Worm (Caenorhabditis elegans): Measurements from ENCODE around the gene C46C2.3.
"Not testable (repeated sequence)": the region's sequence is repeated elsewhere in the genome, so short reads cannot be mapped to it uniquely, and the experiment has no call there.

C46C2.3 gene

DNA sequence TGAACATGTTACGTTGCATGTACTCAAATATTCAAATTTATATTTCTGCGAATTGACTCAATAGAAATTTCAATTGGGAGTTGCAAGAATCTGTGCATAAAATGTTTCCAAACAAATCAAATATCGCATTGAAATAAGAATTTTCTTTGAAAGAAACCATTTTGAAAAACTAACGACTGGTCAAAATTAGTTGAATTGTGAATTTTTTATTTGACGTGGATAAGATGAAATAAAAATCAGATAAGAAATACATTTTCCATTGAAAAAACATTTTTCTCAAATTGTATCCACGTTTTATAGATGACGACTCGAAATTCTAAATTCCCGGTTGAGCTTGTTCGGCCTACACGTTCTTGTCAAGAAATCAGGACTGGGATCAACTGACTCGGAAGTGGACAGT lies at the start of gene C46C2.3:
TSS of gene C46C2.3 (plus strand) at position 301 of the 400 bp plus-strand sequence.
- no peak for TF ChIP-seq unc-62 (GFP tag; optimal IDR thresholded peaks at IDR 0.05)

DNA sequence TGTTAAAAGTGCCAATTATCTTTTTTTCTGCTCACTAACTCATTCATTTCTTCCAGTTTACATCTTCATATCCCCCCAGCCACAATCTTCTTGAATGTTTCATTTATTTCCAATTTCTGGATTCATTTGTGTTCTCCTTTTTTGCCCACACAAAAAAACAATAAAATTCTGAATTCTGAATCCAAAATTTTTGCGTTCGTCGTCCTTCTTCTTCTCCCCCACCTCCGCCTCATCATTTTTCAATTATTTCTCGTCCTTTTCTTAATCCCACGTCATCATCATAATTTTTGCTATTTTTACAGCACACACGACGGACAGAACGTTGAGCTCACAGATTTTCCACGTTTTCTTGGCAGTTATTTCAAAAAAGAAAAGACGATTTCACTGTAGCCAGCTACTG lies 40.4 kb upstream of the C46C2.3 start, which contains the start of gene C07C7.1:
TSS of gene C07C7.1 (plus strand) at position 301 of the 400 bp plus-strand sequence.
- TF ChIP-seq unc-62 (GFP tag; optimal IDR thresholded peaks at IDR 0.05) = no peak

DNA sequence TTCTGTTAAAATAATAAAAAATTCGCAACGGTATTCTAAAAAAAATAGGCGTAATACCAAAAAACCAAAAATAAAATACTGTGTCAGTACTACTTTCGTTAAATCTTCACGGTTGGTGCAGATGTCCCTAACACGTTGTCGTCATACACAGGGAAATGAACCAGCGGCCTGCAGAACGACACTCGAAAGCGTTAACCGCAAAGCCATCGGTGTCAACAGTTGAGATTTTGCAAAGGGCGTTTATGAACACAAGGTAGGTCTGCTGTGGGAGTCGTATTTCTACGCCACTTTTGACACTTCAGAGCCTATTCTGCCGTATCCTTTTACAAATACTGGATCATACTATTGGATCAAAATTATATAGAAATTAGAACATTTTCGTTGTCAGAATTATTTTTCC lies 33.7 kb upstream of the C46C2.3 start:
- no peak for TF ChIP-seq unc-62 (GFP tag; optimal IDR thresholded peaks at IDR 0.05)

DNA sequence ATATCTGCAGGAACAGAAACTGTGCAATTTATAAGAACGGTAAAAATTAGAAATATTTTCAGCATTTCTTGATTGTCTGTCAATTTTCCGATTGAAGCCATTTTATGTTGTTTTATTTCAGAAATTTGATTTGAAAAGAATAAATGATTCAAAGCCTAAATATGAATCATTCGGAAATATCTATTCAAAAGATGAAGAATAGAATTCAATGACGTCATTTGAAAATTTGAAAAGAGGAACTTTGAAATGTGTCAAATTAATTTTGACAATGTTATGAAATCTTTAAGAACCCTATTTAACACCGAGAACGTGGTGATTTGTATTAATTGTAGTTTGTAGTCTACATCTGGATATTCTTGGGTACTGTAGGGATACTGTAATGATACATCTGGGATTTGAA lies 32.4 kb upstream of the C46C2.3 start, which contains the start of gene C46C2.5:
TSS of gene C46C2.5 (minus strand) at position 101 of the 400 bp plus-strand sequence.
- TF ChIP-seq unc-62 (GFP tag; optimal IDR thresholded peaks at IDR 0.05) = no peak

DNA sequence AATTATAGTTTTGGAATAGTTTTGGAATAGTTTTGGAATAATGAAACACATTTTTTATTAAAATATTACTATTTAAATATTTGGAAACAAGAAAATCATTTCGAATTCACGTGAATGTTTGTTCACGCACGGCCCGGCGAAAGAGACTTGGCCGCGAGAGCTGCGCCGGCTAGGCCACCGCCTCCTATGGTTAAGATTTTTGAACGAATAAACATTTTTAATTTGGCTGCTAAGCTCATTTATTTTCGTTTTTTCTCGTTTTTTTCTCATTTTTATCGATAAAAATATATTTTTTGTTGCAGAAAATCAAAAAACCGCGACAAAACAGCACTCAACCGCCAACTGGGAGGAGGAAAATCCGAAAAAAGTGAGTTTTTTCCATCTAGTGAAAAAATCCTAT lies 30.4 kb upstream of the C46C2.3 start, which contains the start of gene C46C2.7:
TSS of gene C46C2.7 (plus strand) at position 301 of the 400 bp plus-strand sequence.
- not testable (repeated sequence) for TF ChIP-seq unc-62 (GFP tag; optimal IDR thresholded peaks at IDR 0.05)

DNA sequence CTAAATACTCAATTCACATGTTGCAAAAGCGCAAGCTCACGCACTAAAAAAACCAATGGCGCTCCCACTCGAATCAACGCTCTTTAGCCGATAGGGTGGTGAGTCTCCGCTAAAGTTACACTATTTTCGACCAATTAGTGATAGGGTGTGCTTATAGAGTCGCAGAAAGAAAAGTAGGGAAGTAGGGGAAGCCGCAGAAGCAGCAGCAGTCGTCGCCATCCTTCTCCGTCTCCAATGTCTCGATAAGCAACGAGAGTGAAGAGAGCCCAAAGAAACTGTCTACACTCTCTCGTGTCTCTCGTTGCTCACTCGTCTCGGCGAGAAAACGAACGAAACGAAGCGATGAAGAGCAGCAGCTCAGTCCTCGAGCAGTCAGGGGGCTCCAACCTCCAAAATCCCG lies 28.2 kb upstream of the C46C2.3 start:
- TF ChIP-seq unc-62 (GFP tag; optimal IDR thresholded peaks at IDR 0.05) = no peak

DNA sequence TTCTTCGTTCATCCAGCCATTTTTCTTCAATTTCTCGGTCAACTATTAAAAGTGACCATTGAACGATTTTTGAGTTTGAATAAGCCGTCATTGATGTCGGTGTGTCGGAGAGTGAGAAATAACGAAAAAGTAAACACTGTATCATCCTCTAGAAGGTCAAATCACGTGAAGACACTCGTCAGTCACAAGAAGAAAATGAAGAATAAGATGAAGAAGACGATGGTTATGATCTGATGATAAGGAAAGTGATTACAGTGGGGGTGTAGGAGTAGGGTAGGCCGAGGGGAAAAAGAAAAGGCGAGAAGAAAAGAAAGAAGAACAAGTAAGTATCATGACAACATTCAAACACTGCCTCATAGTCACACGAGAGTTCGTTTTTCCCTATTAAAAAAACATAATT lies 26.8 kb upstream of the C46C2.3 start:
- TF ChIP-seq unc-62 (GFP tag; optimal IDR thresholded peaks at IDR 0.05) = no peak

DNA sequence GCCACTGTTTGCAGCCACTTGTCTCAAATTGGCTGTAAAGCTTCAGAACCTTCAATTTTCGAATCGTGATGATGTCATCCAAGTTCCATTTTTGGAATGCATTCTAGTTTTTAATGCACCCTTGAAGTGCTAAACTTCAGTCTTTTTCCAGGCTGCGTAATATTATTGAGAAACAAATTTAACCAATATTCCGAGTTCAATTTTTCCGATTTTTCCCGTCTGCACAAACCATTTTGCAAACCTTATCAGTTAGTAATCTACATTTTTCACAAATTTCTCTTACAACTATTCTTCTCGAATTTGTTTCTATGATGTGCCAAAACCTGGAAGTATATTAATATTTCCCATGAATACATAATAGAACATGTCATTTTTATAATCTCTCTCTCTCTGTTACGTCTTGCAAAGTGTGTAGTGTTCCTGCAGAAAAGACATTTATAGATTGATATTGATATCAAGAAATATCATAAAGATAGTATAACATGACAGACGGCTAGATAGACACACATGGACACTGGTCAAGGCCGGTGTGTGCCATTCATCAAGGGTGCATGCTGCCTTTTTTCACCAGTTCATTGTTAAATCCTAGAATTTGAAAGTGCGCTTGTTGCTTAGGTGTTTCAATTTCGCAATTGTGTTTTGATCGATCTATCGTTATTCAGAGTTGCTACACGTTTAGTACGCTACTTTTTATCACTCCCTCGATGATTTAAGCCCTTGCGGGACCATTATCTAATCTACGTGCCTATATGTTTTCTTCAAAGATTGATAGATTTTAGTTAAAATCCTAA lies 25.6 kb upstream of the C46C2.3 start:
- no peak for TF ChIP-seq unc-62 (GFP tag; optimal IDR thresholded peaks at IDR 0.05)

DNA sequence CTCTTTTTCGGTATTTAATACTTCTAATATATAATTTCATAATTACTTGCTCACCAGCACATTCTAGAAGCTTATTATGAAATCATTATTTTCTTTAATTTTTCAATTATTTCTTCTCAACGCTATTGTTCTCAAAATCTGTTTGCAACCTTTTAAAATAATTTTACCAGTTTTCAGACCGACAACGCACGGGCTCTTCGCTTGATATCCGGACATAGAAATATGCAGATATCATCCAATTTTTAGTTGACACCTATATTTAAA lies 25.1 kb upstream of the C46C2.3 start, which contains the start of gene wnk-1:
TSS of gene wnk-1 (plus strand) at position 165 of the 264 bp plus-strand sequence.
- no peak for TF ChIP-seq unc-62 (GFP tag; optimal IDR thresholded peaks at IDR 0.05)

DNA sequence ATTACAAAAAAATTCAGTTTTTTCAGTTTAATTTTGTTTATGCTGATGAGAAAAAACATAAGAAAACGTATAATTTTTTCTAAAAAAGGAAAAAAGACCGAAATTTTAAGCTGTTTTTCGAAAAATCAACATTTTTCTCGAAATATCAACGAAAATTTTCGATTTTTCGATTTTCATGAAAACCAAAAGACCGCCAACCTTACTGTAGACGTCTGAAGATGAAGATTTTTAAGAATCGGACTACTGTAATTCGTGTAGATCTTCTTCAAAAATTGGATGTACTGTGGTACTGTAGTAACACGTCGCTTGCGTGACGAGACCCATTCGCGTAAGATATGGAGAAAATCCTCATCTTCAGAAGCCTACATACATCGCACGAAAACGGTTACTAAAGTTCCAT lies 14.1 kb upstream of the C46C2.3 start:
- TF ChIP-seq unc-62 (GFP tag; optimal IDR thresholded peaks at IDR 0.05) = no peak

DNA sequence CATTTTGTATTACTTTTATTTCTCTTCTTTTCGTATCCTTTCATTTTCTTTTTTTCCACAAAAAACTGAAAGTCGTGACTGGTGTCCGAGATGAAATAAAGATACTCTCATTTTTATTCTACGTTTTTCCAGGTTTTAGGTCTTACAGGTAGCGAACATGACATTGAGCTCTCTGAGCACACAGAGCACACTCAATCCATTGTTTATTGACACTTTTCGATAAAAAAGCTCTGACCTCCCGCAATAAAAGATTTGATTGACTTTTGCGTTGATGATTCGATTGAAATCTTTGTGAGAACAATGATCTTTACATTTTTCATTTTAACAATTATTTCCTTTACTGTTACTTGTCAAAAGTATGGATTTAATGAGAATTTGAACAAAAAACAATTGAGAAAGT lies 12.8 kb upstream of the C46C2.3 start, which contains the start of gene C46C2.6:
TSS of gene C46C2.6 (plus strand) at position 301 of the 400 bp plus-strand sequence.
- no peak for TF ChIP-seq unc-62 (GFP tag; optimal IDR thresholded peaks at IDR 0.05)

DNA sequence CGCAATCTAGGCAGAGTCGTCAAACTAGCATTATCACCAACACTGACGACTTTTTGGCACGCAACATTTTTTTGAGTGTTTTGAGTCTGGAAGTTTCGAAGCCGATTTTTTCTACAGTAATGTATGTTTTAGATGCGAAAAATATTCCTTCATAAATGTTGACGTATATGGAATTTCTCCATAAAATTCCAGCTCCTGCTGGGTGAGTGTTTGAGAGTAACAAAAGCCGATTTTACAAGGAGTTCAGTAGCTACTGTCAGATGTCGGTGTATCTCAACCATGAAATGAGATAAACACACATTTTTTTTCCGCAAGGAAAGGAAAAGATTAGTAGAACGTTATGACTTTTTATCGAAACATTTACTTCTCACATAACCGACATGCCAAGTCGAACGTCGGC lies 10.1 kb upstream of the C46C2.3 start:
- TF ChIP-seq unc-62 (GFP tag; optimal IDR thresholded peaks at IDR 0.05) = no peak

DNA sequence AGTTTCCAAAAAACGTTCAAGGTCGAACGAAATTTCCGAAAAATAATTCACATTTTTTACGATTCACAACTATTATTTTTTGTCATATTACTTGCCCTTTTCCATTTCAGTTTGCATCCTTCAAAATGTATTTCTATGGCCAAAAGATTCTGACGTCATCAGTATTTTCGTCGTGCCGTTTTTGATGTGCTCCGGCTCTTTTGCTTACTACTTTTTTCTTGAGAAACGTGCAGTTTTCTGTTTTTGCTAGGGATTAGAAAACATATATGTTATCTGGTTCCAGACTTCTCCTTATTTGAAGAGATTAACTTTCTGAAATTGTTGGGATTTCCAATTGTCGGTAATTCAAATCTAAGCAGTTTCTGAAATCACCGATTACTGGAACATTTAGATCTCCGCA lies 9.1 kb upstream of the C46C2.3 start:
- TF ChIP-seq unc-62 (GFP tag; optimal IDR thresholded peaks at IDR 0.05) = no peak

DNA sequence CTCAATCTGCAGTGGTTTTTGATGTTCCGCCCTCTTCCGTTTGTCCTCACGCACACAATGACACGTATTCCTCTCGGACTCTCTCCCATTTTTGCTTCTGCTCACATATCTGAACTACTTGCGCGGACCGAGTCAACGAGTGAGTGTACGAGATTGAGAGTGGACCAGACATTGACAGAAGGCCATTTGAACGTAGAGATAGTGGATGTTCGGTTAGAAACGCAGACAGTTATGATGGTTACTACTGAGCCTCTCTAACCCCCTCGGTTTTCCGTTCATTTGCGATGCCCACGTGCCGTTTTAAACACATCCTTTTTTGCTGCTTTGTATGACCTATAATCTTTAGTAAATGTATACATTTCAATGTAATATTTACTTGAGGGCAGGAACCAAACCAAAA lies 8.5 kb upstream of the C46C2.3 start:
- TF ChIP-seq unc-62 (GFP tag; optimal IDR thresholded peaks at IDR 0.05) = no peak

DNA sequence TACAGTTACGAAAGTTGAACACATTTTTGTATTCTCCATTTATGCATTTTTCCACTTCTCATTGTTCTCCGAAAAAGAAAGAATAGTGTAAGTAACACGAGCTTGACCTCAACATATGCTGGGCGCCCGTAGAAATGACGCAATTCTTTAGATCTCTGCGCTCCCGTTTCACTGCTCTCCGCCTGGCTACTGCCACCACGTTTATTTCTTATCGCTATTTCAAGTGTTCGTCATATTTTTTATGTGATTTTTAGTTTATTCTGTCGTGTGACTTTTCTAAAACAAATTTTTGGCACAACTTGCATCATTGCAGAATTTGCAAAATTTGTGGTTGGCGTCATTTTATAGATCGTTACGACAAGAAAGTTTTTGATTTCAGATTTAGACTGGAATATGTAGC lies 8.0 kb upstream of the C46C2.3 start:
- no peak for TF ChIP-seq unc-62 (GFP tag; optimal IDR thresholded peaks at IDR 0.05)

DNA sequence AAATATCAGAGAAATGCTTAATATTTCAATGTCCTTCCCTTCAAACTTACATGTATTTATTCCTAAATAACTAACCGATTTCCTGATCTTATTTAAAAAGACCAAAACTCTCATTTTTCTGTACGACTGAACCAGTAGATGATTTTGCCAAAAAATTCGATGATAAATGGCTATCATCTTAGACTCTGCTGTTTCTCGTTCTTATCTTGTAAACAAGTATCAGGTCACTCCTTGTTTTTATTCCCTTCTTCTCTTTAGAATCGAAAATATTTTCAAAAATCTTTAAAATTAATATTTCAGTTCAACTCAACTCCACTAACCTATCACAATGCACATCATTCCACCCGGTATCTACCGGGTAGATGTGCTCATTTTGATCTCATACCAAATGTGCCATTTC lies 7.5 kb upstream of the C46C2.3 start, which contains the start of gene C46C2.2:
TSS of gene C46C2.2 (plus strand) at position 301 of the 400 bp plus-strand sequence.
- no peak for TF ChIP-seq unc-62 (GFP tag; optimal IDR thresholded peaks at IDR 0.05)

DNA sequence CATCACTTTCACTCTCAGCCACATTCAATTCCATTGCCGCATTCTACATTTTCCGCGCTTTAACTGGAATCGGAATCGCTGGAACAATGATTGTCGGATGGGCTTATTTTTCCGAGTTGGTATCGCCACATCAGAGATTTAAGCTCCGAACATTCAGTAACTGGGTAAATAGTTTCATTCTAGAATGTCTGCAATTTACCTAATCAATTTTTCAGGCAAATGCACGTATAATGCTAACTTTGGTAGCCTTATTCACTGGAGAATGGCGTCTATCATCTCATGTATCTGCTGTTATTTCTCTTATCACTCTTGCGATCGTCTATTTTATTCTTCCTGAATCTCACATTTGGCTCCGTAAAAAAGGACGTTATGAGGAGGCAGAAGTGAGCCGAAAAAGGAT lies 6.5 kb upstream of the C46C2.3 start:
- no peak for TF ChIP-seq unc-62 (GFP tag; optimal IDR thresholded peaks at IDR 0.05)

DNA sequence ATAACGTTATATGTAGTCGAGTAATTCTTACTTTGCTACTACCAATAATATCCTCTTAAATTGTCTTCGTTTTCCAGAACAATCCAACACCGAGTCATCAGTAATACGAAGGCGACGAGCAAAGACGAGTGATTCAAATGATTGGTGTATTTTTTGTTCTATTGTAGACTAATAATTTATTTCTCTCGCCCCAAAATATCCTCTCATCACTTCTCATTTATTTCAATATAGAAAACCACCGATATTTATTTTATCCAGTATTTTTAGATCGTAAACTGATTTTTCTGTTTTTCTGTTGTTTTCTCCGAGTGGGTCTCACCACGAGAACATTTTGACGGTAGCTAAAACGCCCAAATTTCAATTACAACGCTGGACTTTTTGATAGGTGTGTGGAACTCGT lies 2.7 kb downstream of the C46C2.3 start:
- TF ChIP-seq unc-62 (GFP tag; optimal IDR thresholded peaks at IDR 0.05) = no peak

All from whole organism, dauer.